Worm (Caenorhabditis elegans) whole organism, L4 larva: ENCODE measurements around the gene mtch-1.
A peak's percentile ranks its signal among the peaks of the same experiment; 100 is the strongest.

Experiments
- F10B5.3 ChIP-seq: sonication (generic microtip); optimal IDR thresholded peaks from 2 replicates; lab custom pipeline; 2016; ENCODE audit warnings: mild to moderate bottlenecking, missing genetic modification characterization, missing compliant biosample characterization
- F26F4.8 ChIP-seq: fragments of 200-800 bp; sonication (Bioruptor generic); conservative IDR thresholded peaks from 2 replicates; pipeline ENCODE4 v1.3.6; 2022; ENCODE audit warnings: missing genetic modification characterization, missing compliant biosample characterization
- F44E2.7 ChIP-seq: fragments of 200-800 bp; sonication (Bioruptor generic); IDR thresholded peaks from 2 replicates; pipeline ENCODE4 v2.1.2; 2022; ENCODE audit warnings: missing genetic modification characterization, missing compliant biosample characterization
- F49E8.2 ChIP-seq: sonication (generic microtip); optimal IDR thresholded peaks from 2 replicates; lab custom pipeline; 2016; ENCODE audit warnings: missing compliant biosample characterization, mild to moderate bottlenecking, missing genetic modification characterization, borderline replicate concordance
- T20F7.1 ChIP-seq: fragments of 200-800 bp; sonication (Bioruptor generic); optimal IDR thresholded peaks from 2 replicates; lab custom pipeline; 2018; ENCODE audit warnings: mild to moderate bottlenecking, missing genetic modification characterization, missing compliant biosample characterization
- T26A8.4 ChIP-seq: fragments of 200-800 bp; sonication (Bioruptor generic); IDR thresholded peaks from 2 replicates; pipeline ENCODE4 v1.3.6; 2022; ENCODE audit warnings: missing genetic modification characterization, missing compliant biosample characterization
- Y48G9A.11 ChIP-seq: fragments of 200-800 bp; sonication (Bioruptor generic); IDR thresholded peaks from 2 replicates; pipeline ENCODE4 v1.3.6; 2022; ENCODE audit warnings: missing genetic modification reagents, missing genetic modification characterization, missing compliant biosample characterization
- aha-1 ChIP-seq: fragments of 150-350 bp; peaks from one replicate; lab custom pipeline; 2014; ENCODE audit warnings: missing biosample characterization, missing genetic modification characterization
- aly-2 ChIP-seq: sonication (generic microtip); optimal IDR thresholded peaks from 2 replicates; lab custom pipeline; 2018; ENCODE audit warnings: missing biosample characterization, missing genetic modification characterization
- ama-1 ChIP-seq: fragments of 150-350 bp; optimal IDR thresholded peaks from 2 replicates; lab custom pipeline; 2014; ENCODE audit warnings: inconsistent platforms, mixed read lengths
- attf-4 ChIP-seq: sonication (generic microtip); optimal IDR thresholded peaks from 3 replicates; lab custom pipeline; 2017; ENCODE audit warnings: missing biosample characterization, missing genetic modification characterization
- ceh-20 ChIP-seq: fragments of 200-800 bp; sonication (Bioruptor generic); IDR thresholded peaks from 2 replicates; pipeline ENCODE4 v1.3.6; 2022; ENCODE audit warnings: missing genetic modification reagents, missing genetic modification characterization, missing compliant biosample characterization
- ceh-28 ChIP-seq: fragments of 150-350 bp; optimal IDR thresholded peaks from 2 replicates; lab custom pipeline; 2014; ENCODE audit warnings: missing biosample characterization, missing genetic modification reagents, missing genetic modification characterization
- ceh-32 ChIP-seq: sonication (generic microtip); optimal IDR thresholded peaks from 2 replicates; lab custom pipeline; 2016; ENCODE audit warnings: mild to moderate bottlenecking, missing genetic modification characterization, missing compliant biosample characterization; ENCODE audit not compliant: poor library complexity
- ceh-82 ChIP-seq: sonication (generic microtip); optimal IDR thresholded peaks from 2 replicates; lab custom pipeline; 2017; ENCODE audit warnings: missing biosample characterization, missing genetic modification characterization
- ces-1 ChIP-seq: fragments of 150-350 bp; sonication (generic microtip); optimal IDR thresholded peaks from 4 replicates; lab custom pipeline; 2014; ENCODE audit warnings: missing biosample characterization, missing genetic modification reagents, missing genetic modification characterization
- ctbp-1 ChIP-seq: fragments of 200-800 bp; sonication (Bioruptor generic); IDR thresholded peaks from 2 replicates; pipeline ENCODE4 v1.3.6; 2022; ENCODE audit warnings: missing genetic modification reagents, missing genetic modification characterization, missing compliant biosample characterization
- daf-16 ChIP-seq, 3 experiments: sonication (generic microtip); optimal IDR thresholded peaks; 2 replicates each; lab custom pipeline; 2016 to 2017; ENCODE audit warnings: missing genetic modification characterization in 3 of 3, missing genetic modification reagents in 3 of 3, mild to moderate bottlenecking in 2 of 3, missing compliant biosample characterization in 2 of 3, missing biosample characterization in 1 of 3, moderate library complexity in 1 of 3
- daf-8 ChIP-seq: fragments of 200-800 bp; sonication (Bioruptor generic); IDR thresholded peaks from 2 replicates; pipeline ENCODE4 v1.3.6; 2022; ENCODE audit warnings: missing genetic modification characterization, missing compliant biosample characterization
- dpl-1 ChIP-seq: fragments of 150-350 bp; optimal IDR thresholded peaks from 2 replicates; lab custom pipeline; 2014; ENCODE audit warnings: missing biosample characterization, missing genetic modification reagents, missing genetic modification characterization
- dve-1 ChIP-seq: sonication (generic microtip); optimal IDR thresholded peaks from 2 replicates; lab custom pipeline; 2017; ENCODE audit warnings: antibody characterized with exemption, mild to moderate bottlenecking, missing genetic modification characterization, missing compliant biosample characterization; ENCODE audit not compliant: insufficient read depth
- fkh-10 ChIP-seq: fragments of 150-350 bp; optimal IDR thresholded peaks from 2 replicates; lab custom pipeline; 2014; ENCODE audit warnings: missing biosample characterization, missing genetic modification reagents, missing genetic modification characterization
- hlh-11 ChIP-seq: fragments of 200-800 bp; sonication (Bioruptor generic); optimal IDR thresholded peaks from 2 replicates; lab custom pipeline; 2018; ENCODE audit warnings: mild to moderate bottlenecking, missing genetic modification characterization, missing compliant biosample characterization
- hlh-30 ChIP-seq: sonication (generic microtip); optimal IDR thresholded peaks from 2 replicates; lab custom pipeline; 2017; ENCODE audit warnings: antibody characterized with exemption, mild to moderate bottlenecking, missing genetic modification characterization, missing compliant biosample characterization; ENCODE audit not compliant: insufficient read depth
- jun-1 ChIP-seq: fragments of 150-350 bp; optimal IDR thresholded peaks from 2 replicates; lab custom pipeline; 2014; ENCODE audit warnings: missing biosample characterization, missing genetic modification reagents, missing genetic modification characterization
- lin-1 ChIP-seq: fragments of 200-800 bp; sonication (Bioruptor generic); IDR thresholded peaks from 2 replicates; pipeline ENCODE4 v1.3.6; 2022; ENCODE audit warnings: missing genetic modification reagents, missing genetic modification characterization, missing compliant biosample characterization
- lin-15B ChIP-seq: fragments of 150-350 bp; sonication (generic microtip); optimal IDR thresholded peaks from 3 replicates; lab custom pipeline; 2014; ENCODE audit warnings: missing biosample characterization, missing genetic modification characterization
- lin-29 ChIP-seq: fragments of 200-800 bp; sonication (Bioruptor generic); IDR thresholded peaks from 2 replicates; pipeline ENCODE4 v1.3.6; 2022; ENCODE audit warnings: missing genetic modification reagents, missing genetic modification characterization, missing compliant biosample characterization
- lin-39 ChIP-seq: fragments of 150-350 bp; optimal IDR thresholded peaks from 2 replicates; lab custom pipeline; 2014; ENCODE audit warnings: missing biosample characterization, missing genetic modification reagents, missing genetic modification characterization
- lsy-2 ChIP-seq, 2 experiments: fragments of 150-350 bp in 1 of 2; sonication (generic microtip) in 1 of 2; optimal IDR thresholded peaks; 2 replicates each; lab custom pipeline; 2014 to 2017; ENCODE audit warnings: missing biosample characterization in 2 of 2, missing genetic modification characterization in 2 of 2
- madf-5 ChIP-seq, 2 experiments: fragments of 200-800 bp; sonication (Bioruptor generic); IDR thresholded peaks; 2 replicates each; pipeline ENCODE4 v1.3.6; 2022; ENCODE audit warnings: missing compliant biosample characterization in 2 of 2, missing genetic modification characterization in 2 of 2
- madf-9 ChIP-seq: fragments of 200-800 bp; sonication (Bioruptor generic); conservative IDR thresholded peaks from 2 replicates; pipeline ENCODE4 v1.3.6; 2022; ENCODE audit warnings: missing genetic modification reagents, missing genetic modification characterization, missing compliant biosample characterization
- mep-1 ChIP-seq: fragments of 150-350 bp; sonication (generic microtip); optimal IDR thresholded peaks from 3 replicates; lab custom pipeline; 2014; ENCODE audit warnings: missing biosample characterization, missing genetic modification characterization
- mes-2 ChIP-seq: sonication (generic microtip); optimal IDR thresholded peaks from 2 replicates; lab custom pipeline; 2016; ENCODE audit warnings: missing genotype, mild to moderate bottlenecking, missing genetic modification characterization, missing compliant biosample characterization; ENCODE audit not compliant: poor library complexity, severe bottlenecking
- mxl-2 ChIP-seq: fragments of 200-800 bp; sonication (Bioruptor generic); conservative IDR thresholded peaks from 2 replicates; pipeline ENCODE4 v1.3.6; 2022; ENCODE audit warnings: missing genetic modification reagents, missing genetic modification characterization, missing compliant biosample characterization
- mxl-3 ChIP-seq: fragments of 200-800 bp; sonication (Bioruptor generic); optimal IDR thresholded peaks from 2 replicates; lab custom pipeline; 2018; ENCODE audit warnings: mild to moderate bottlenecking, missing genetic modification characterization, missing compliant biosample characterization
- nhr-10 ChIP-seq: fragments of 150-350 bp; optimal IDR thresholded peaks from 2 replicates; lab custom pipeline; 2014; ENCODE audit warnings: missing biosample characterization, missing genetic modification characterization
- nhr-28 ChIP-seq: fragments of 150-350 bp; optimal IDR thresholded peaks from 2 replicates; lab custom pipeline; 2014; ENCODE audit warnings: missing biosample characterization, missing genetic modification characterization
- nhr-48 ChIP-seq: sonication (generic microtip); optimal IDR thresholded peaks from 2 replicates; lab custom pipeline; 2016; ENCODE audit warnings: mild to moderate bottlenecking, missing genetic modification characterization, missing compliant biosample characterization
- nhr-6 ChIP-seq: fragments of 150-350 bp; optimal IDR thresholded peaks from 2 replicates; lab custom pipeline; 2014; ENCODE audit warnings: missing biosample characterization, missing genetic modification characterization
- nhr-76 ChIP-seq: fragments of 150-350 bp; optimal IDR thresholded peaks from 2 replicates; lab custom pipeline; 2014; ENCODE audit warnings: missing biosample characterization, missing genetic modification characterization
- pha-4 ChIP-seq, 2 experiments: fragments of 150-350 bp in 1 of 2; fragments of 200-800 bp in 1 of 2; sonication (Bioruptor generic) in 1 of 2; IDR thresholded peaks in 1 of 2; optimal IDR thresholded peaks in 1 of 2; 2 replicates each; pipeline versions ENCODE4 v1.3.6 to Lab custom; 2014 to 2022; ENCODE audit warnings: missing genetic modification characterization in 2 of 2, missing genetic modification reagents in 2 of 2, missing biosample characterization in 1 of 2, missing compliant biosample characterization in 1 of 2
- php-3 ChIP-seq: fragments of 200-800 bp; sonication (Bioruptor generic); IDR thresholded peaks from 2 replicates; pipeline ENCODE4 v1.3.6; 2022; ENCODE audit warnings: missing genetic modification reagents, missing genetic modification characterization, missing compliant biosample characterization
- rbr-2 ChIP-seq: sonication (generic microtip); optimal IDR thresholded peaks from 2 replicates; lab custom pipeline; 2016; ENCODE audit warnings: missing genotype, missing genetic modification characterization, missing compliant biosample characterization
- skn-1 ChIP-seq: fragments of 150-350 bp; optimal IDR thresholded peaks from 2 replicates; lab custom pipeline; 2014; ENCODE audit warnings: missing biosample characterization, missing genetic modification characterization
- snpc-4 ChIP-seq: fragments of 150-350 bp; optimal IDR thresholded peaks from 2 replicates; lab custom pipeline; 2014; ENCODE audit warnings: missing biosample characterization, missing genetic modification characterization
- tag-97 ChIP-seq: fragments of 200-800 bp; sonication (Bioruptor generic); IDR thresholded peaks from 2 replicates; pipeline ENCODE4 v1.3.6; 2022; ENCODE audit warnings: missing genetic modification characterization, missing compliant biosample characterization
- unc-130 ChIP-seq: sonication (generic microtip); optimal IDR thresholded peaks from 2 replicates; lab custom pipeline; 2016; ENCODE audit warnings: missing genetic modification reagents, missing genetic modification characterization, missing compliant biosample characterization
- vab-7 ChIP-seq: fragments of 200-800 bp; sonication (Bioruptor generic); IDR thresholded peaks from 2 replicates; pipeline ENCODE4 v1.3.6; 2022; ENCODE audit warnings: missing genetic modification reagents, missing genetic modification characterization, missing compliant biosample characterization
- zfp-2 ChIP-seq: sonication (generic microtip); optimal IDR thresholded peaks from 2 replicates; lab custom pipeline; 2016; ENCODE audit warnings: mild to moderate bottlenecking, missing genetic modification characterization, missing compliant biosample characterization
- zip-11 ChIP-seq: fragments of 200-800 bp; sonication (Bioruptor generic); IDR thresholded peaks from 2 replicates; pipeline ENCODE4 v1.3.6; 2022; ENCODE audit warnings: missing genetic modification characterization, missing compliant biosample characterization
- zip-2 ChIP-seq: fragments of 150-350 bp; optimal IDR thresholded peaks from 2 replicates; lab custom pipeline; 2014; ENCODE audit warnings: missing biosample characterization, missing genetic modification characterization

Gene mtch-1

ce11 chrII:7374143-7374542, at the start of gene mtch-1, which contains the start of gene rpb-4:
TSS of gene mtch-1 (minus strand) at chrII:7374166.
TSS of gene rpb-4 (plus strand) at chrII:7374495.
- TF ChIP-seq ama-1 (lab: Kevin White, UChicago), result no peak
- peak; percentile 81 for TF ChIP-seq aha-1 (tag; lab: Kevin White, UChicago)
- TF ChIP-seq lin-1 (GFP tag; lab: Robert Waterston, UW), result no peak
- TF ChIP-seq dve-1 (tag; lab: Kevin White, UChicago), result peak; percentile 50
- TF ChIP-seq nhr-6 (tag; lab: Kevin White, UChicago), result peak; percentile 85
- TF ChIP-seq daf-16 (GFP tag; optimal IDR thresholded peaks at IDR 0.05; lab: Kevin White, UChicago), result peak in 1 of 2 experiments; percentile 50
- TF ChIP-seq daf-16 (tag; optimal IDR thresholded peaks at IDR 0.05; lab: Kevin White, UChicago), result peak; percentile 93
- no peak for TF ChIP-seq nhr-76 (tag; lab: Kevin White, UChicago)
- peak; percentile 13 for TF ChIP-seq rbr-2 (tag; lab: Kevin White, UChicago)
- no peak for TF ChIP-seq php-3 (GFP tag; lab: Robert Waterston, UW)
- no peak for TF ChIP-seq lin-15B (tag; lab: Kevin White, UChicago)
- TF ChIP-seq tag-97 (GFP tag; lab: Robert Waterston, UW), result no peak
- no peak for TF ChIP-seq fkh-10 (GFP tag; lab: Kevin White, UChicago)
- TF ChIP-seq F44E2.7, result no peak
- no peak for TF ChIP-seq ceh-28 (tag; lab: Kevin White, UChicago)
- TF ChIP-seq jun-1 (tag; lab: Kevin White, UChicago), result no peak
- TF ChIP-seq snpc-4 (tag; lab: Kevin White, UChicago), result no peak
- TF ChIP-seq dpl-1, result peak; percentile 34
- TF ChIP-seq vab-7, result no peak
- TF ChIP-seq zip-2, result no peak
- no peak for TF ChIP-seq lin-29 (GFP tag; lab: Robert Waterston, UW)
- TF ChIP-seq skn-1, result no peak
- peak in 1 of 2 experiments; percentile 62 for TF ChIP-seq lsy-2 (tag; optimal IDR thresholded peaks at IDR 0.05; lab: Kevin White, UChicago)
- TF ChIP-seq ceh-20 (GFP tag; lab: Robert Waterston, UW), result no peak
- no peak for TF ChIP-seq madf-9 (GFP tag; lab: Robert Waterston, UW)
- TF ChIP-seq F10B5.3 (tag; lab: Kevin White, UChicago), result no peak
- TF ChIP-seq ces-1, result no peak
- TF ChIP-seq nhr-10 (tag; lab: Kevin White, UChicago), result no peak
- no peak for TF ChIP-seq attf-4
- no peak for TF ChIP-seq aly-2
- TF ChIP-seq ceh-32 (tag; lab: Kevin White, UChicago), result no peak
- no peak for TF ChIP-seq nhr-48 (tag; lab: Kevin White, UChicago)
- peak; percentile 30 for TF ChIP-seq T20F7.1 (GFP tag; lab: Kevin White, UChicago)
- TF ChIP-seq Y48G9A.11, result no peak
- TF ChIP-seq F26F4.8 (GFP tag; lab: Robert Waterston, UW), result no peak
- peak; percentile 75 for TF ChIP-seq mes-2 (tag; lab: Kevin White, UChicago)
- TF ChIP-seq nhr-28 (tag; lab: Kevin White, UChicago), result peak; percentile 11
- no peak for TF ChIP-seq madf-5 (GFP tag; IDR thresholded peaks at IDR 0.05; lab: Robert Waterston, UW)
- no peak for TF ChIP-seq F49E8.2 (tag; lab: Kevin White, UChicago)
- TF ChIP-seq T26A8.4, result no peak
- TF ChIP-seq unc-130, result peak; percentile 18
- TF ChIP-seq pha-4 (GFP tag; IDR thresholded peaks at IDR 0.05; lab: Robert Waterston, UW), result no peak
- TF ChIP-seq pha-4 (tag; optimal IDR thresholded peaks at IDR 0.05; lab: Kevin White, UChicago), result peak; percentile 50
- no peak for TF ChIP-seq zfp-2
- peak; percentile 29 for TF ChIP-seq hlh-30 (tag; lab: Kevin White, UChicago)
- TF ChIP-seq ceh-82 (tag; lab: Kevin White, UChicago), result no peak
- TF ChIP-seq mxl-2 (GFP tag; lab: Robert Waterston, UW), result no peak
- TF ChIP-seq mxl-3 (GFP tag; lab: Kevin White, UChicago), result no peak
- TF ChIP-seq ctbp-1 (GFP tag; lab: Robert Waterston, UW), result no peak
- no peak for TF ChIP-seq hlh-11
- no peak for TF ChIP-seq zip-11 (GFP tag; lab: Robert Waterston, UW)
- peak; percentile 66 for TF ChIP-seq mep-1
- no peak for TF ChIP-seq lin-39 (tag; lab: Kevin White, UChicago)
- TF ChIP-seq daf-8 (GFP tag; lab: Robert Waterston, UW), result no peak
